Worm (Caenorhabditis elegans) whole organism, midembryonic: ENCODE results near the gene ptr-6.

Experiments
- T22C8.4 ChIP-seq: fragments of 200-800 bp; sonication (Bioruptor generic); IDR thresholded peaks from 2 replicates; pipeline ENCODE4 v1.3.6; 2022; ENCODE audit warnings: missing genetic modification characterization, missing compliant biosample characterization
- cog-1 ChIP-seq: sonication (generic microtip); optimal IDR thresholded peaks from 2 replicates; lab custom pipeline; 2016; ENCODE audit warnings: missing genetic modification characterization, missing compliant biosample characterization
- flt-1 ChIP-seq: fragments of 200-800 bp; sonication (Bioruptor generic); IDR thresholded peaks from 2 replicates; pipeline ENCODE4 v1.3.6; 2022; ENCODE audit warnings: missing genetic modification characterization, missing compliant biosample characterization
- klf-2 ChIP-seq: fragments of 200-800 bp; sonication (Bioruptor generic); conservative IDR thresholded peaks from 2 replicates; pipeline ENCODE4 v1.3.6; 2022; ENCODE audit warnings: missing genetic modification reagents, missing genetic modification characterization, missing compliant biosample characterization
- med-1 ChIP-seq: sonication (generic microtip); optimal IDR thresholded peaks from 2 replicates; lab custom pipeline; 2017; ENCODE audit warnings: missing genetic modification characterization, mild to moderate bottlenecking, missing compliant biosample characterization, antibody characterized with exemption, missing genetic modification reagents; ENCODE audit not compliant: insufficient read depth
- ref-1 ChIP-seq: fragments of 200-800 bp; sonication (Bioruptor generic); conservative IDR thresholded peaks from 2 replicates; pipeline ENCODE4 v1.3.6; 2022; ENCODE audit warnings: missing genetic modification reagents, missing genetic modification characterization, missing compliant biosample characterization
- tab-1 ChIP-seq: fragments of 200-800 bp; sonication (Bioruptor generic); IDR thresholded peaks from 2 replicates; pipeline ENCODE4 v1.3.6; 2022; ENCODE audit warnings: missing genetic modification characterization, missing compliant biosample characterization
- ztf-23 ChIP-seq: fragments of 200-800 bp; sonication (Bioruptor generic); IDR thresholded peaks from 2 replicates; pipeline ENCODE4 v1.3.6; 2022; ENCODE audit warnings: missing genetic modification reagents, missing genetic modification characterization, missing compliant biosample characterization
- ztf-29 ChIP-seq: fragments of 200-800 bp; sonication (Bioruptor generic); IDR thresholded peaks from 2 replicates; pipeline ENCODE4 v1.3.6; 2022; ENCODE audit warnings: missing genetic modification reagents, missing genetic modification characterization, missing compliant biosample characterization

ptr-6 gene

ce11 chrII:5195504-5195903 lies 51.1 kb downstream of the ptr-6 start, which contains the start of gene C34F11.5:
Gene C34F11.5 (plus strand): TSS chrII:5195804.
- TF ChIP-seq T22C8.4 (GFP tag; lab: Robert Waterston, UW) (no peak), med-1 (GFP tag; lab: Kevin White, UChicago) (no peak), ztf-29 (GFP tag; lab: Robert Waterston, UW) (no peak), ztf-23 (GFP tag; lab: Robert Waterston, UW) (no peak), flt-1 (GFP tag; lab: Robert Waterston, UW) (no peak), tab-1 (GFP tag; lab: Robert Waterston, UW) (no peak), klf-2 (GFP tag; lab: Robert Waterston, UW) (no peak), ref-1 (GFP tag; lab: Robert Waterston, UW) (no peak), cog-1 (tag; lab: Kevin White, UChicago) (no peak)

- TF ChIP-seq klf-2 (GFP tag; lab: Robert Waterston, UW) = no peak
- TF ChIP-seq tab-1 (GFP tag; lab: Robert Waterston, UW) = no peak
- no peak for TF ChIP-seq med-1 (GFP tag; lab: Kevin White, UChicago)
- TF ChIP-seq ztf-29 (GFP tag; lab: Robert Waterston, UW) = no peak
- no peak for TF ChIP-seq flt-1 (GFP tag; lab: Robert Waterston, UW)
- TF ChIP-seq T22C8.4 (GFP tag; lab: Robert Waterston, UW) = no peak
- TF ChIP-seq ref-1 (GFP tag; lab: Robert Waterston, UW) = no peak
- no peak for TF ChIP-seq ztf-23 (GFP tag; lab: Robert Waterston, UW)
- no peak for TF ChIP-seq cog-1 (tag; lab: Kevin White, UChicago)
These were observed 52.6 kb downstream of the ptr-6 start, which contains the start of gene msp-49 for ce11 chrII:5194066-5194465. Gene msp-49 (plus strand): TSS chrII:5194366.
